Worm (Caenorhabditis elegans): ENCODE results near the gene atln-2.

- no peak for TF ChIP-seq ref-1 (GFP tag; conservative IDR thresholded peaks at IDR 0.05)
- TF ChIP-seq tab-1 (GFP tag; IDR thresholded peaks at IDR 0.05) = no peak
- no peak for TF ChIP-seq flt-1 (GFP tag; IDR thresholded peaks at IDR 0.05)
- TF ChIP-seq cog-1 (tag; optimal IDR thresholded peaks at IDR 0.05) = no peak
- no peak for TF ChIP-seq ztf-29 (GFP tag; IDR thresholded peaks at IDR 0.05)
- no peak for TF ChIP-seq med-1 (GFP tag; optimal IDR thresholded peaks at IDR 0.05; ENCODE audit: insufficient read depth)
- no peak for TF ChIP-seq klf-2 (GFP tag; conservative IDR thresholded peaks at IDR 0.05)
Measured at ce11 chrIV:15029565-15029964, 48.2 kb downstream of the atln-2 start.
